Fruit fly (Drosophila melanogaster): ENCODE measurements around the gene PIG-Wa.

Gene PIG-Wa

dm6 chr2L:2398459-2398858 lies 15.5 kb downstream of the PIG-Wa start (continued):
- no peak for TF ChIP-seq Scr (GFP tag; IDR thresholded peaks at IDR 0.05; ENCODE audit: partially characterized antibody)
- TF ChIP-seq kay (GFP tag; optimal IDR thresholded peaks at IDR 0.05) = no peak
- peak; percentile 30; the same call in 1 of the 2 replicates for TF ChIP-seq vvl (GFP tag; IDR thresholded peaks at IDR 0.05)
- peak; percentile 53 for TF ChIP-seq CG31441 (GFP tag; IDR thresholded peaks at IDR 0.05)
- 0 out of 2 replicates have a peak, but pooled peaks have one; percentile 19 for TF ChIP-seq slbo (GFP tag; IDR thresholded peaks at IDR 0.05)
- TF ChIP-seq Ets97D (GFP tag; optimal IDR thresholded peaks at IDR 0.05) = no peak
- 0 out of 2 replicates have a peak, but pooled peaks have one; percentile 16 for TF ChIP-seq Ptx1 (GFP tag; IDR thresholded peaks at IDR 0.05)
- TF ChIP-seq bsh (GFP tag; optimal IDR thresholded peaks at IDR 0.05) = peak in 1 of 2 experiments; percentile 36
- TF ChIP-seq ranshi (GFP tag; IDR thresholded peaks at IDR 0.05) = 0 out of 2 replicates have a peak, but pooled peaks have one; percentile 22
- 0 out of 2 replicates have a peak, but pooled peaks have one; percentile 9 for TF ChIP-seq CG11696 (GFP tag; IDR thresholded peaks at IDR 0.05)
- TF ChIP-seq row (GFP tag; IDR thresholded peaks at IDR 0.05) = peak; percentile 37; the same call in 1 of the 3 replicates
- peak; percentile 10 for TF ChIP-seq PHDP (tag; optimal IDR thresholded peaks at IDR 0.05)
- no peak for TF ChIP-seq CG7372 (GFP tag; IDR thresholded peaks at IDR 0.05)
- no peak for TF ChIP-seq CG10274 (GFP tag; optimal IDR thresholded peaks at IDR 0.05)
- no peak for TF ChIP-seq pan (optimal IDR thresholded peaks at IDR 0.05)
- peak in 1 of 2 experiments; percentile 5 for TF ChIP-seq pan (GFP tag; optimal IDR thresholded peaks at IDR 0.05 in 1 of 2, IDR thresholded peaks at IDR 0.05 in 1 of 2)
- TF ChIP-seq sob (GFP tag; IDR thresholded peaks at IDR 0.05) = 0 out of 2 replicates have a peak, but pooled peaks have one; percentile 22
- TF ChIP-seq esg (GFP tag; conservative IDR thresholded peaks at IDR 0.05) = 0 out of 2 replicates have a peak, but pooled peaks have one; percentile 14
- TF ChIP-seq CG10979 (tag; optimal IDR thresholded peaks at IDR 0.05) = peak; percentile 1
- TF ChIP-seq gem (tag; optimal IDR thresholded peaks at IDR 0.05) = peak; percentile 54
- 0 out of 2 replicates have a peak, but pooled peaks have one; percentile 5 for TF ChIP-seq Ada2b (GFP tag; IDR thresholded peaks at IDR 0.05)
- no peak for TF ChIP-seq CG12659 (GFP tag; optimal IDR thresholded peaks at IDR 0.05)
- peak; percentile 23 for TF ChIP-seq CG8388 (GFP tag; optimal IDR thresholded peaks at IDR 0.05)
- no peak for TF ChIP-seq twi (tag; optimal IDR thresholded peaks at IDR 0.05)
- no peak for TF ChIP-seq Chrac-16 (GFP tag; optimal IDR thresholded peaks at IDR 0.05)
- TF ChIP-seq CG17359 (tag; optimal IDR thresholded peaks at IDR 0.05) = peak; percentile 14
- TF ChIP-seq CG11504 (tag; optimal IDR thresholded peaks at IDR 0.05) = peak; percentile 45
- no peak for TF ChIP-seq CG9932 (GFP tag; IDR thresholded peaks at IDR 0.05)
- peak; percentile 36 for TF ChIP-seq dmrt99B (tag; optimal IDR thresholded peaks at IDR 0.05)
- TF ChIP-seq CG15269 (tag; optimal IDR thresholded peaks at IDR 0.05) = peak; percentile 16
- peak; percentile 11; the same call in 1 of the 2 replicates for TF ChIP-seq CG10366 (GFP tag; IDR thresholded peaks at IDR 0.05)
- TF ChIP-seq Usf (GFP tag; optimal IDR thresholded peaks at IDR 0.05) = no peak
- TF ChIP-seq CG34422 (GFP tag; IDR thresholded peaks at IDR 0.05) = peak; percentile 42; the same call in 1 of the 3 replicates
- TF ChIP-seq CG14441 (GFP tag; IDR thresholded peaks at IDR 0.05) = 0 out of 2 replicates have a peak, but pooled peaks have one; percentile 10
- TF ChIP-seq CG2712 (tag; optimal IDR thresholded peaks at IDR 0.05) = peak; percentile 12

- TF ChIP-seq her (GFP tag; optimal IDR thresholded peaks at IDR 0.05) (no peak), prd (optimal IDR thresholded peaks at IDR 0.05) (no peak), prd (GFP tag; IDR thresholded peaks at IDR 0.05) (no peak), Nf-YC (tag; optimal IDR thresholded peaks at IDR 0.05) (peak; percentile 96), CG1832 (GFP tag; optimal IDR thresholded peaks at IDR 0.05) (peak; percentile 1), mld (GFP tag; IDR thresholded peaks at IDR 0.05; ENCODE audit: partially characterized antibody) (no peak), Xrp1 (GFP tag; IDR thresholded peaks at IDR 0.05) (no peak), ewg (GFP tag; optimal IDR thresholded peaks at IDR 0.05) (peak; percentile 84), hb (GFP tag; IDR thresholded peaks at IDR 0.05; ENCODE audit: partially characterized antibody) (0 out of 3 replicates have a peak, but pooled peaks have one; percentile 39), Nf-YB (GFP tag; optimal IDR thresholded peaks at IDR 0.05) (peak; percentile 91), Taf1 (GFP tag; IDR thresholded peaks at IDR 0.05) (no peak), Deaf1 (tag; optimal IDR thresholded peaks at IDR 0.05) (peak; percentile 64), CG7928 (GFP tag; optimal IDR thresholded peaks at IDR 0.05) (no peak)
Measured at dm6 chr2L:2399897-2400296, 16.9 kb downstream of the PIG-Wa start, which contains the start of gene VGlut. Gene VGlut (plus strand): TSS chr2L:2400295.
